Worm (Caenorhabditis elegans): ENCODE results near the gene F19F10.11.
A peak's percentile ranks its signal among the peaks of the same experiment; 100 is the strongest.

Gene F19F10.11

ce11 chrV:7601443-7601842, 13.9 kb upstream of the F19F10.11 start, which contains the start of gene scl-26:
Gene scl-26, minus strand, starts transcription at chrV:7601543.
- TF ChIP-seq him-1 (tag; optimal IDR thresholded peaks at IDR 0.05) (no peak), W03F9.2 (tag; optimal IDR thresholded peaks at IDR 0.05) (no peak), dao-5 (tag; optimal IDR thresholded peaks at IDR 0.05) (no peak)

ce11 chrV:7600149-7600548, 12.6 kb upstream of the F19F10.11 start, which contains the start of gene C50E3.9:
Gene C50E3.9, minus strand, starts transcription at chrV:7600249.
- TF ChIP-seq him-1 (tag; optimal IDR thresholded peaks at IDR 0.05) (no peak), W03F9.2 (tag; optimal IDR thresholded peaks at IDR 0.05) (no peak), dao-5 (tag; optimal IDR thresholded peaks at IDR 0.05) (no peak)

- TF ChIP-seq him-1 (tag; optimal IDR thresholded peaks at IDR 0.05), result no peak
- TF ChIP-seq W03F9.2 (tag; optimal IDR thresholded peaks at IDR 0.05), result no peak
- TF ChIP-seq dao-5 (tag; optimal IDR thresholded peaks at IDR 0.05), result no peak
These were observed 10.8 kb upstream of the F19F10.11 start, which contains the start of gene C50E3.7 for ce11 chrV:7598269-7598668. Gene C50E3.7, minus strand, starts transcription at chrV:7598369.

ce11 chrV:7595132-7595531, 7.6 kb upstream of the F19F10.11 start:
- TF ChIP-seq him-1 (tag; optimal IDR thresholded peaks at IDR 0.05) (no peak), dao-5 (tag; optimal IDR thresholded peaks at IDR 0.05) (no peak), W03F9.2 (tag; optimal IDR thresholded peaks at IDR 0.05) (no peak)

- TF ChIP-seq him-1 (tag; optimal IDR thresholded peaks at IDR 0.05) (no peak), dao-5 (tag; optimal IDR thresholded peaks at IDR 0.05) (no peak), W03F9.2 (tag; optimal IDR thresholded peaks at IDR 0.05) (no peak)
These were observed 3.0 kb upstream of the F19F10.11 start, which contains the start of gene C50E3.6 for ce11 chrV:7590454-7590853. Gene C50E3.6, minus strand, starts transcription at chrV:7590554.

ce11 chrV:7580378-7580777, 7.1 kb downstream of the F19F10.11 start, which contains the start of gene ets-6:
Gene ets-6, minus strand, starts transcription at chrV:7580546.
- TF ChIP-seq dao-5 (tag; optimal IDR thresholded peaks at IDR 0.05) (no peak), W03F9.2 (tag; optimal IDR thresholded peaks at IDR 0.05) (peak; percentile 28)

- TF ChIP-seq him-1 (tag; optimal IDR thresholded peaks at IDR 0.05), result no peak
These were observed 11.9 kb downstream of the F19F10.11 start, which contains the start of the genes snu-66 and ints-9 for ce11 chrV:7575563-7575962. Gene snu-66, minus strand, starts transcription at chrV:7575670. Gene ints-9, plus strand, starts transcription at chrV:7575802.

ce11 chrV:7570955-7571354, 16.5 kb downstream of the F19F10.11 start, which contains the start of gene F19F10.14:
Gene F19F10.14, minus strand, starts transcription at chrV:7571055.
- TF ChIP-seq dao-5 (tag; optimal IDR thresholded peaks at IDR 0.05) (no peak), W03F9.2 (tag; optimal IDR thresholded peaks at IDR 0.05) (no peak), him-1 (tag; optimal IDR thresholded peaks at IDR 0.05) (no peak)

ce11 chrV:7570290-7570689, 17.2 kb downstream of the F19F10.11 start, which contains the start of gene clec-212:
Gene clec-212, minus strand, starts transcription at chrV:7570390.
- TF ChIP-seq him-1 (tag; optimal IDR thresholded peaks at IDR 0.05), result no peak
- no peak for TF ChIP-seq dao-5 (tag; optimal IDR thresholded peaks at IDR 0.05)
- TF ChIP-seq W03F9.2 (tag; optimal IDR thresholded peaks at IDR 0.05), result no peak

ce11 chrV:7562947-7563346, 24.6 kb downstream of the F19F10.11 start, which contains the start of gene F19F10.1:
Gene F19F10.1, plus strand, starts transcription at chrV:7563247.
- TF ChIP-seq dao-5 (tag; optimal IDR thresholded peaks at IDR 0.05), result no peak
- no peak for TF ChIP-seq him-1 (tag; optimal IDR thresholded peaks at IDR 0.05)
- no peak for TF ChIP-seq W03F9.2 (tag; optimal IDR thresholded peaks at IDR 0.05)

ce11 chrV:7558693-7559092, 28.8 kb downstream of the F19F10.11 start, which contains the start of gene ets-7:
Gene ets-7, minus strand, starts transcription at chrV:7558793.
- TF ChIP-seq W03F9.2 (tag; optimal IDR thresholded peaks at IDR 0.05), result no peak
- no peak for TF ChIP-seq him-1 (tag; optimal IDR thresholded peaks at IDR 0.05)
- TF ChIP-seq dao-5 (tag; optimal IDR thresholded peaks at IDR 0.05), result no peak

- TF ChIP-seq W03F9.2 (tag; optimal IDR thresholded peaks at IDR 0.05), result no peak
- no peak for TF ChIP-seq him-1 (tag; optimal IDR thresholded peaks at IDR 0.05)
- no peak for TF ChIP-seq dao-5 (tag; optimal IDR thresholded peaks at IDR 0.05)
These were observed 31.6 kb downstream of the F19F10.11 start for ce11 chrV:7555875-7556274.

ce11 chrV:7553873-7554362, 33.6 kb downstream of the F19F10.11 start, which contains the start of gene ttr-10:
Gene ttr-10, minus strand, starts transcription at chrV:7553923.
- TF ChIP-seq dao-5 (tag; optimal IDR thresholded peaks at IDR 0.05), result no peak

- TF ChIP-seq W03F9.2 (tag; optimal IDR thresholded peaks at IDR 0.05) (no peak), dao-5 (tag; optimal IDR thresholded peaks at IDR 0.05) (no peak), him-1 (tag; optimal IDR thresholded peaks at IDR 0.05) (no peak)
These were observed 35.7 kb downstream of the F19F10.11 start, which contains the start of gene F19F10.3 for ce11 chrV:7551821-7552220. Gene F19F10.3, plus strand, starts transcription at chrV:7552121.

ce11 chrV:7548017-7548416, 39.5 kb downstream of the F19F10.11 start:
- TF ChIP-seq W03F9.2 (tag; optimal IDR thresholded peaks at IDR 0.05) (no peak), him-1 (tag; optimal IDR thresholded peaks at IDR 0.05) (no peak), dao-5 (tag; optimal IDR thresholded peaks at IDR 0.05) (no peak)
